Worm (Caenorhabditis elegans): ENCODE data around the gene str-83.

DNA sequence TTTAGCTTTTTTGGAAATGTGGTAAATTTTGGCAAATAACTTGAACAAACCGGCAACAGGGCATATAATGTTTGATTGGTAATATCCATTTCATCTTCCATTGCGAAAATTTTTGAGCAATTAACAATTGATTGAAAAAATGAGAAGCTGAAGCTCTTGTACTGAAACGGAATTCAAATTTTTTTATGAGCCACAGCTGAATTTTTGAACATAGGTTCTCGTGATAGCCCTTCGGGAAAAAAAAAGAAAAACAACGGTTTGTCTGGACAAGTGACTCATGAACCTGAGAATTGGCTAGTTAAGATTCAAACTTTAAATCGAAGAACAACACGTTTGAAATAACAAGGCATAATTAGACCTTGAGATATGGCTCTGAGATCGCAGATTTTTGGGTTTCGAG, 18.8 kb downstream of the str-83 start, which contains the start of gene srx-62:
- TF ChIP-seq rcor-1 (GFP tag; IDR thresholded peaks at IDR 0.05) (no peak), lin-40 (tag; optimal IDR thresholded peaks at IDR 0.05) (no peak), C17E4.6 (GFP tag; IDR thresholded peaks at IDR 0.05) (no peak), ztf-6 (GFP tag; IDR thresholded peaks at IDR 0.05) (no peak), nhr-80 (tag; optimal IDR thresholded peaks at IDR 0.05) (no peak), nfya-1 (tag; optimal IDR thresholded peaks at IDR 0.05; ENCODE audit: borderline replicate concordance, insufficient read depth) (no peak), ceh-100 (GFP tag; IDR thresholded peaks at IDR 0.05) (no peak), mel-28 (tag; optimal IDR thresholded peaks at IDR 0.05; ENCODE audit: borderline replicate concordance) (no peak), rec-8 (tag; optimal IDR thresholded peaks at IDR 0.05) (no peak), madf-6 (GFP tag; IDR thresholded peaks at IDR 0.05) (no peak), lin-35 (GFP tag; optimal IDR thresholded peaks at IDR 0.05) (no peak), atf-7 (tag; optimal IDR thresholded peaks at IDR 0.05) (no peak), F57A8.1 (GFP tag; optimal IDR thresholded peaks at IDR 0.05) (no peak)
